Worm (Caenorhabditis elegans): ENCODE results near the gene clec-212.
A peak's percentile ranks its signal among the peaks of the same experiment; 100 is the strongest.

Gene clec-212

DNA sequence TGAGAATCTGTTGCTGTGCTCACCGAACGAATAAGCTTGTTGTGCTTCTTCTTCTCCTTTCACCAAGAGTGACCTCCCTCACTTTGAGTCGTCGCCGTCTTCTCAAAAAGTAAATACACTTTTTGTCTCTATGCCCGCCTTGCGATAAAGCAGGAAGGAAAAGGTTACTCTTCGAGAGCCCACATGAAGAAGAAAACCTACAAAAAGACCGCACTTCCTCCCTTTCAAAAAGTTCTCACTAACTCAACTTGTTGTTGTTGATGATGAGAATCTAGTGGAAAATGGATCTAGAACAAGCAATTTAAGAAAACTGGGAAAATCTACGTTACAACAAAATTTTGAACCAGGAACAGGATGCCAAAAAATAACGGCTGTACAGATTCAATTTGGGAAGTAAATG is 20.3 kb upstream of the clec-212 start, which contains the start of gene C50E3.6:
C50E3.6 (minus strand) TSS at position 101 of the 400 bp plus-strand sequence.
- no peak for TF ChIP-seq elt-2 (tag; optimal IDR thresholded peaks at IDR 0.05)

DNA sequence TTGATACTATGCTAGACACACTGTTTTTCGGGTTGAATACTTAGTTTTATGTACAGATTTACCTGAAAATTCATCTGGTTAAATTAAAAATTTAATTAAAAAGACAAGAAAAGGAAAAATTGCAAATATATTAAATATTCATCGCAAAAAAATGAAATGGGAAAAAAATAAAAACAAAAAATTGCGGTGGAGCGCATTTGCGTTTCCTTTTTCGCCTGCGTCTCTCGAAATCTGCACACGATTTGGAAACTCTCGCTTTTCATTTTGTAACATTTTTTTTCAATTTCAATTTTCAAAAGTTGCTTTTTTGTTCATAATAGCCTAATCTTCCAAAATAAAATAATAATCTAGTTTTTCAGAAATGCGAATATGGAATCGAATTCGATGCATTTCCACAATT is 17.4 kb upstream of the clec-212 start, which contains the start of the genes F19F10.11 and C50E3.5:
F19F10.11 (minus strand) TSS at position 68 of the 400 bp plus-strand sequence.
C50E3.5 (plus strand) TSS at position 360 of the 400 bp plus-strand sequence.
- TF ChIP-seq skn-1 (tag; optimal IDR thresholded peaks at IDR 0.05) (no peak), nhr-237 (tag; optimal IDR thresholded peaks at IDR 0.05) (no peak), ceh-16 (tag; optimal IDR thresholded peaks at IDR 0.05) (no peak), mdl-1 (tag; optimal IDR thresholded peaks at IDR 0.05) (no peak), pqm-1 (tag; optimal IDR thresholded peaks at IDR 0.05) (no peak), egl-5 (tag; optimal IDR thresholded peaks at IDR 0.05) (no peak), zag-1 (tag; optimal IDR thresholded peaks at IDR 0.05) (no peak), jun-1 (tag; optimal IDR thresholded peaks at IDR 0.05) (no peak), egl-27 (tag; optimal IDR thresholded peaks at IDR 0.05) (no peak), snpc-4 (tag; optimal IDR thresholded peaks at IDR 0.05) (peak; percentile 44), nhr-11 (tag; optimal IDR thresholded peaks at IDR 0.05) (no peak), nhr-76 (tag; optimal IDR thresholded peaks at IDR 0.05) (no peak), hmg-11 (tag; optimal IDR thresholded peaks at IDR 0.05) (peak; percentile 74), daf-12 (tag; optimal IDR thresholded peaks at IDR 0.05) (no peak), lin-39 (tag; optimal IDR thresholded peaks at IDR 0.05) (no peak), pha-4 (tag; optimal IDR thresholded peaks at IDR 0.05) (peak; percentile 79), lsy-12 (tag; optimal IDR thresholded peaks at IDR 0.05) (no peak), sea-2 (GFP tag; optimal IDR thresholded peaks at IDR 0.05) (no peak), fkh-10 (GFP tag; optimal IDR thresholded peaks at IDR 0.05) (no peak), aly-2 (tag; optimal IDR thresholded peaks at IDR 0.05) (no peak), nhr-77 (tag; optimal IDR thresholded peaks at IDR 0.05) (no peak), elt-3 (tag; optimal IDR thresholded peaks at IDR 0.05) (no peak), ceh-9 (tag; optimal IDR thresholded peaks at IDR 0.05) (no peak), ceh-82 (tag; optimal IDR thresholded peaks at IDR 0.05) (no peak), ZK546.5 (tag; optimal IDR thresholded peaks at IDR 0.05) (no peak), nfya-1 (tag; optimal IDR thresholded peaks at IDR 0.05; ENCODE audit: insufficient read depth) (peak; percentile 70), R02D3.7 (tag; optimal IDR thresholded peaks at IDR 0.05) (no peak), elt-1 (tag; optimal IDR thresholded peaks at IDR 0.05) (no peak), nhr-43 (tag; optimal IDR thresholded peaks at IDR 0.05; ENCODE audit: poor library complexity, severe bottlenecking) (peak; percentile 42), nhr-67 (tag; optimal IDR thresholded peaks at IDR 0.05) (no peak), nhr-25 (tag; optimal IDR thresholded peaks at IDR 0.05) (no peak), fos-1 (tag; optimal IDR thresholded peaks at IDR 0.05) (no peak), lin-15B (tag; optimal IDR thresholded peaks at IDR 0.05) (peak; percentile 70), eor-1 (tag; optimal IDR thresholded peaks at IDR 0.05) (no peak), ztf-4 (tag; optimal IDR thresholded peaks at IDR 0.05) (no peak), mml-1 (tag; optimal IDR thresholded peaks at IDR 0.05) (no peak), ama-1 (optimal IDR thresholded peaks at IDR 0.05) (no peak), tbx-2 (tag; optimal IDR thresholded peaks at IDR 0.05) (no peak), ceh-28 (tag; optimal IDR thresholded peaks at IDR 0.05) (no peak), unc-62 (GFP tag; optimal IDR thresholded peaks at IDR 0.05) (no peak), fkh-2 (tag; optimal IDR thresholded peaks at IDR 0.05) (no peak), nhr-23 (tag; optimal IDR thresholded peaks at IDR 0.05) (peak; percentile 43), nhr-12 (tag; optimal IDR thresholded peaks at IDR 0.05) (no peak), elt-2 (tag; optimal IDR thresholded peaks at IDR 0.05) (peak; percentile 7), unc-39 (tag; optimal IDR thresholded peaks at IDR 0.05) (no peak), nhr-28 (tag; optimal IDR thresholded peaks at IDR 0.05) (no peak), ztf-11 (tag; optimal IDR thresholded peaks at IDR 0.05) (no peak)
